Worm (Caenorhabditis elegans) whole organism, L4 larva: Measurements from ENCODE around the gene C33A11.2.

ENCODE experiments used
- D1046.2 ChIP-seq: fragments of 200-800 bp; sonication (Bioruptor generic); IDR thresholded peaks from 2 replicates; pipeline ENCODE4 v1.3.6; 2022; ENCODE audit warnings: missing genetic modification characterization, missing compliant biosample characterization
- F10B5.3 ChIP-seq: sonication (generic microtip); optimal IDR thresholded peaks from 2 replicates; lab custom pipeline; 2016; ENCODE audit warnings: mild to moderate bottlenecking, missing genetic modification characterization, missing compliant biosample characterization
- F26F4.8 ChIP-seq: fragments of 200-800 bp; sonication (Bioruptor generic); conservative IDR thresholded peaks from 2 replicates; pipeline ENCODE4 v1.3.6; 2022; ENCODE audit warnings: missing genetic modification characterization, missing compliant biosample characterization
- F37D6.2 ChIP-seq: sonication (generic microtip); optimal IDR thresholded peaks from 2 replicates; lab custom pipeline; 2016; ENCODE audit warnings: mild to moderate bottlenecking, missing genetic modification characterization, missing compliant biosample characterization
- R02D3.7 ChIP-seq: fragments of 150-350 bp; sonication (generic microtip); optimal IDR thresholded peaks from 3 replicates; lab custom pipeline; 2014; ENCODE audit warnings: missing biosample characterization, missing genetic modification characterization
- T26A8.4 ChIP-seq: fragments of 200-800 bp; sonication (Bioruptor generic); IDR thresholded peaks from 2 replicates; pipeline ENCODE4 v1.3.6; 2022; ENCODE audit warnings: missing genetic modification characterization, missing compliant biosample characterization
- Y105C5A.15 ChIP-seq: fragments of 200-800 bp; sonication (Bioruptor generic); IDR thresholded peaks from 2 replicates; pipeline ENCODE4 v1.3.6; 2022; ENCODE audit warnings: missing genetic modification characterization, missing compliant biosample characterization
- Y48G9A.11 ChIP-seq: fragments of 200-800 bp; sonication (Bioruptor generic); IDR thresholded peaks from 2 replicates; pipeline ENCODE4 v1.3.6; 2022; ENCODE audit warnings: missing genetic modification reagents, missing genetic modification characterization, missing compliant biosample characterization
- ZK337.2 ChIP-seq: fragments of 200-800 bp; sonication (Bioruptor generic); IDR thresholded peaks from 2 replicates; pipeline ENCODE4 v1.3.6; 2022; ENCODE audit warnings: missing genetic modification reagents, missing genetic modification characterization, missing compliant biosample characterization
- ZK546.5 ChIP-seq, 2 experiments: sonication (generic microtip); optimal IDR thresholded peaks; 2 replicates each; lab custom pipeline; 2017; ENCODE audit warnings: missing biosample characterization in 2 of 2, missing genetic modification characterization in 2 of 2
- arid-1 ChIP-seq: fragments of 200-800 bp; sonication (Bioruptor generic); conservative IDR thresholded peaks from 2 replicates; pipeline ENCODE4 v1.3.6; 2022; ENCODE audit warnings: missing genetic modification reagents, missing genetic modification characterization, missing compliant biosample characterization
- attf-4 ChIP-seq: sonication (generic microtip); optimal IDR thresholded peaks from 3 replicates; lab custom pipeline; 2017; ENCODE audit warnings: missing biosample characterization, missing genetic modification characterization
- ceh-20 ChIP-seq: fragments of 200-800 bp; sonication (Bioruptor generic); IDR thresholded peaks from 2 replicates; pipeline ENCODE4 v1.3.6; 2022; ENCODE audit warnings: missing genetic modification reagents, missing genetic modification characterization, missing compliant biosample characterization
- ceh-28 ChIP-seq: fragments of 150-350 bp; optimal IDR thresholded peaks from 2 replicates; lab custom pipeline; 2014; ENCODE audit warnings: missing biosample characterization, missing genetic modification reagents, missing genetic modification characterization
- ceh-62 ChIP-seq: sonication (generic microtip); optimal IDR thresholded peaks from 2 replicates; lab custom pipeline; 2017; ENCODE audit warnings: missing biosample characterization, missing genetic modification characterization
- ceh-82 ChIP-seq: sonication (generic microtip); optimal IDR thresholded peaks from 2 replicates; lab custom pipeline; 2017; ENCODE audit warnings: missing biosample characterization, missing genetic modification characterization
- cey-2 ChIP-seq: sonication (generic microtip); optimal IDR thresholded peaks from 3 replicates; lab custom pipeline; 2017; ENCODE audit warnings: missing genetic modification characterization, mild to moderate bottlenecking, missing compliant biosample characterization, antibody characterized with exemption, borderline replicate concordance; ENCODE audit not compliant: insufficient read depth
- daf-12 ChIP-seq: fragments of 150-350 bp; optimal IDR thresholded peaks from 2 replicates; lab custom pipeline; 2014; ENCODE audit warnings: missing biosample characterization, missing genetic modification reagents, missing genetic modification characterization
- daf-8 ChIP-seq: fragments of 200-800 bp; sonication (Bioruptor generic); IDR thresholded peaks from 2 replicates; pipeline ENCODE4 v1.3.6; 2022; ENCODE audit warnings: missing genetic modification characterization, missing compliant biosample characterization
- dmd-6 ChIP-seq: fragments of 200-800 bp; sonication (Bioruptor generic); IDR thresholded peaks from 2 replicates; pipeline ENCODE4 v1.3.6; 2022; ENCODE audit warnings: missing genetic modification reagents, missing genetic modification characterization, missing compliant biosample characterization
- dmd-8 ChIP-seq: fragments of 200-800 bp; sonication (Bioruptor generic); IDR thresholded peaks from 2 replicates; pipeline ENCODE4 v1.3.6; 2022; ENCODE audit warnings: missing genetic modification characterization, missing compliant biosample characterization
- dmd-9 ChIP-seq: fragments of 200-800 bp; sonication (Bioruptor generic); IDR thresholded peaks from 2 replicates; pipeline ENCODE4 v1.3.6; 2022; ENCODE audit warnings: missing genetic modification reagents, missing genetic modification characterization, missing compliant biosample characterization
- dpl-1 ChIP-seq: fragments of 150-350 bp; optimal IDR thresholded peaks from 2 replicates; lab custom pipeline; 2014; ENCODE audit warnings: missing biosample characterization, missing genetic modification reagents, missing genetic modification characterization
- fkh-10 ChIP-seq: fragments of 150-350 bp; optimal IDR thresholded peaks from 2 replicates; lab custom pipeline; 2014; ENCODE audit warnings: missing biosample characterization, missing genetic modification reagents, missing genetic modification characterization
- fos-1 ChIP-seq: fragments of 150-350 bp; optimal IDR thresholded peaks from 2 replicates; lab custom pipeline; 2014; ENCODE audit warnings: missing biosample characterization, missing genetic modification characterization
- gei-8 ChIP-seq: fragments of 200-800 bp; sonication (Bioruptor generic); optimal IDR thresholded peaks from 2 replicates; lab custom pipeline; 2018; ENCODE audit warnings: mild to moderate bottlenecking, missing genetic modification characterization, missing compliant biosample characterization
- hif-1 ChIP-seq, 2 experiments: sonication (generic microtip); optimal IDR thresholded peaks; 2 replicates each; lab custom pipeline; 2016 to 2017; ENCODE audit warnings: missing compliant biosample characterization in 2 of 2, missing genetic modification characterization in 2 of 2, missing genetic modification reagents in 2 of 2, missing genotype in 2 of 2, mild to moderate bottlenecking in 1 of 2
- hlh-11 ChIP-seq: fragments of 200-800 bp; sonication (Bioruptor generic); optimal IDR thresholded peaks from 2 replicates; lab custom pipeline; 2018; ENCODE audit warnings: mild to moderate bottlenecking, missing genetic modification characterization, missing compliant biosample characterization
- jun-1 ChIP-seq: fragments of 150-350 bp; optimal IDR thresholded peaks from 2 replicates; lab custom pipeline; 2014; ENCODE audit warnings: missing biosample characterization, missing genetic modification reagents, missing genetic modification characterization
- lin-15B ChIP-seq: fragments of 150-350 bp; sonication (generic microtip); optimal IDR thresholded peaks from 3 replicates; lab custom pipeline; 2014; ENCODE audit warnings: missing biosample characterization, missing genetic modification characterization
- lin-29 ChIP-seq: fragments of 200-800 bp; sonication (Bioruptor generic); IDR thresholded peaks from 2 replicates; pipeline ENCODE4 v1.3.6; 2022; ENCODE audit warnings: missing genetic modification reagents, missing genetic modification characterization, missing compliant biosample characterization
- madf-9 ChIP-seq: fragments of 200-800 bp; sonication (Bioruptor generic); conservative IDR thresholded peaks from 2 replicates; pipeline ENCODE4 v1.3.6; 2022; ENCODE audit warnings: missing genetic modification reagents, missing genetic modification characterization, missing compliant biosample characterization
- mdl-1 ChIP-seq, 2 experiments: fragments of 150-350 bp in 1 of 2; sonication (generic microtip) in 1 of 2; optimal IDR thresholded peaks; 2 replicates each; lab custom pipeline; 2014 to 2017; ENCODE audit warnings: missing biosample characterization in 2 of 2, missing genetic modification characterization in 2 of 2
- mdt-29 ChIP-seq: fragments of 200-800 bp; sonication (Bioruptor generic); IDR thresholded peaks from 2 replicates; pipeline ENCODE4 v1.3.6; 2022; ENCODE audit warnings: missing genetic modification reagents, missing genetic modification characterization, missing compliant biosample characterization
- mep-1 ChIP-seq: fragments of 150-350 bp; sonication (generic microtip); optimal IDR thresholded peaks from 3 replicates; lab custom pipeline; 2014; ENCODE audit warnings: missing biosample characterization, missing genetic modification characterization
- mxl-3 ChIP-seq: fragments of 200-800 bp; sonication (Bioruptor generic); optimal IDR thresholded peaks from 2 replicates; lab custom pipeline; 2018; ENCODE audit warnings: mild to moderate bottlenecking, missing genetic modification characterization, missing compliant biosample characterization
- nhr-11 ChIP-seq: fragments of 150-350 bp; optimal IDR thresholded peaks from 2 replicates; lab custom pipeline; 2014; ENCODE audit warnings: missing biosample characterization, missing genetic modification characterization
- nhr-41 ChIP-seq: fragments of 200-800 bp; sonication (Bioruptor generic); IDR thresholded peaks from 2 replicates; pipeline ENCODE4 v1.3.6; 2022; ENCODE audit warnings: missing genetic modification reagents, missing genetic modification characterization, missing compliant biosample characterization
- nhr-6 ChIP-seq: fragments of 150-350 bp; optimal IDR thresholded peaks from 2 replicates; lab custom pipeline; 2014; ENCODE audit warnings: missing biosample characterization, missing genetic modification characterization
- nhr-77 ChIP-seq: fragments of 150-350 bp; optimal IDR thresholded peaks from 2 replicates; lab custom pipeline; 2014; ENCODE audit warnings: missing biosample characterization, missing genetic modification characterization
- pha-4 ChIP-seq, 2 experiments: fragments of 150-350 bp in 1 of 2; fragments of 200-800 bp in 1 of 2; sonication (Bioruptor generic) in 1 of 2; IDR thresholded peaks in 1 of 2; optimal IDR thresholded peaks in 1 of 2; 2 replicates each; pipeline versions ENCODE4 v1.3.6 to Lab custom; 2014 to 2022; ENCODE audit warnings: missing genetic modification characterization in 2 of 2, missing genetic modification reagents in 2 of 2, missing biosample characterization in 1 of 2, missing compliant biosample characterization in 1 of 2
- php-3 ChIP-seq: fragments of 200-800 bp; sonication (Bioruptor generic); IDR thresholded peaks from 2 replicates; pipeline ENCODE4 v1.3.6; 2022; ENCODE audit warnings: missing genetic modification reagents, missing genetic modification characterization, missing compliant biosample characterization
- saeg-2 ChIP-seq: fragments of 200-800 bp; sonication (Bioruptor generic); IDR thresholded peaks from 2 replicates; pipeline ENCODE4 v1.3.6; 2022; ENCODE audit warnings: missing genetic modification reagents, missing genetic modification characterization, missing compliant biosample characterization
- snpc-1.2 ChIP-seq: fragments of 200-800 bp; sonication (Bioruptor generic); IDR thresholded peaks from 2 replicates; pipeline ENCODE4 v1.3.6; 2022; ENCODE audit warnings: missing genetic modification reagents, missing genetic modification characterization, missing compliant biosample characterization
- snpc-4 ChIP-seq: fragments of 150-350 bp; optimal IDR thresholded peaks from 2 replicates; lab custom pipeline; 2014; ENCODE audit warnings: missing biosample characterization, missing genetic modification characterization
- spr-3 ChIP-seq: fragments of 200-800 bp; sonication (Bioruptor generic); optimal IDR thresholded peaks from 2 replicates; lab custom pipeline; 2018; ENCODE audit warnings: mild to moderate bottlenecking, missing genetic modification characterization, missing compliant biosample characterization
- tag-97 ChIP-seq: fragments of 200-800 bp; sonication (Bioruptor generic); IDR thresholded peaks from 2 replicates; pipeline ENCODE4 v1.3.6; 2022; ENCODE audit warnings: missing genetic modification characterization, missing compliant biosample characterization
- unc-130 ChIP-seq: sonication (generic microtip); optimal IDR thresholded peaks from 2 replicates; lab custom pipeline; 2016; ENCODE audit warnings: missing genetic modification reagents, missing genetic modification characterization, missing compliant biosample characterization
- zfp-2 ChIP-seq: sonication (generic microtip); optimal IDR thresholded peaks from 2 replicates; lab custom pipeline; 2016; ENCODE audit warnings: mild to moderate bottlenecking, missing genetic modification characterization, missing compliant biosample characterization
- zfp-3 ChIP-seq: fragments of 200-800 bp; sonication (Bioruptor generic); conservative IDR thresholded peaks from 2 replicates; pipeline ENCODE4 v1.3.6; 2022; ENCODE audit warnings: missing genetic modification reagents, missing genetic modification characterization, missing compliant biosample characterization

The C33A11.2 gene

DNA sequence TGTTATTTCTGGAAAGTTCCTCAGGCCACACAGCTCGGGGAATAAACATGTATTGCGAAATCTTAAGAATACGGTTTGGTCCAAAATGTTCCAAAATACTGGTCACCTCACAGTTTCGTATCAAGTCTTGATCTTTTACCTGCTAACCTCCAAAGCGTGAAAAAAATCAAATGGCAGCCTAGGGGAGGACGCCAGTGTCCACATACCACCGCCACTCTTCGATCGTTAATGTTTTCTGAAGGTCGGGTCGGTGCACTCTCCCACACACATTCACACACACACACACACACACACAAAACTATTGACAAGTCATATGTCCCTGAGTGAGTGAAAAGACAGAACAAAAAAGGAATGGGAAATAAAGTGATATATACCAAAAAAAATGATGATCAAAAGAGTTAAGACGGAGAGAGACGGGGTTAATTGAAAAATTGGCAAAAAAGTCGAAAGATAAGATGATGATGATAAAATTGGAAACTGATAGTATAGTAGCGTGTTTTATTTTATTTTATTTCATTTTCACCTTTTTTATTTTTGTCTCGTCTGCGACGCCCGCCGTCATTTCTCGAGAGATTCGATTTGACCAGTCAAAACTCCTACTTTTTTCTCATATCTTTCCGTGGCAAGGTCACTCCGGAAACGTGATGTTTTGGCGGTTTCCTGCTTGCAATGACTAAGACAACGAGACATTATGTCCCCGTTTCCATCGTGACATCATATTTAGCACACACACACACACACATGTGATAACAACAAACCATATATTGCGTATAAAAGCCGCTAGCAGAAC, 25.8 kb upstream of the C33A11.2 start, which contains the start of gene Y15E3A.5 (continued):
- no peak for TF ChIP-seq ceh-20 (GFP tag; lab: Robert Waterston, UW)
- no peak for TF ChIP-seq pha-4 (GFP tag; IDR thresholded peaks at IDR 0.05; lab: Robert Waterston, UW)
- TF ChIP-seq pha-4 (tag; optimal IDR thresholded peaks at IDR 0.05; lab: Kevin White, UChicago): no peak
- no peak for TF ChIP-seq D1046.2
- TF ChIP-seq mxl-3 (GFP tag; lab: Kevin White, UChicago): no peak
- no peak for TF ChIP-seq php-3 (GFP tag; lab: Robert Waterston, UW)
- TF ChIP-seq lin-29 (GFP tag; lab: Robert Waterston, UW): no peak
- no peak for TF ChIP-seq lin-15B (tag; lab: Kevin White, UChicago)
- peak in 1 of 2 experiments; percentile 32 for TF ChIP-seq hif-1 (tag; optimal IDR thresholded peaks at IDR 0.05; lab: Kevin White, UChicago)
- no peak for TF ChIP-seq Y48G9A.11 (GFP tag; lab: Robert Waterston, UW)
- TF ChIP-seq tag-97: no peak
- TF ChIP-seq F26F4.8 (GFP tag; lab: Robert Waterston, UW): no peak
- TF ChIP-seq fkh-10: no peak
- TF ChIP-seq daf-8 (GFP tag; lab: Robert Waterston, UW): no peak
- TF ChIP-seq snpc-4: no peak
- TF ChIP-seq F37D6.2 (tag; lab: Kevin White, UChicago): no peak
- peak; percentile 62 for TF ChIP-seq nhr-77 (tag; lab: Kevin White, UChicago)
- no peak for TF ChIP-seq arid-1 (GFP tag; lab: Robert Waterston, UW)
- TF ChIP-seq attf-4 (tag; lab: Kevin White, UChicago): no peak
- no peak; the same call in 1 of the 2 replicates for TF ChIP-seq nhr-41 (GFP tag; lab: Robert Waterston, UW)
- no peak for TF ChIP-seq mdt-29 (GFP tag; lab: Robert Waterston, UW)
- TF ChIP-seq nhr-11: peak; percentile 37
- no peak for TF ChIP-seq ZK337.2 (GFP tag; lab: Robert Waterston, UW)
- TF ChIP-seq mep-1: peak; percentile 81
- TF ChIP-seq gei-8: no peak
- no peak for TF ChIP-seq dmd-8 (GFP tag; lab: Robert Waterston, UW)
- no peak for TF ChIP-seq fos-1 (tag; lab: Kevin White, UChicago)
- no peak for TF ChIP-seq T26A8.4 (GFP tag; lab: Robert Waterston, UW)
- no peak for TF ChIP-seq Y105C5A.15 (GFP tag; lab: Robert Waterston, UW)
- no peak for TF ChIP-seq ceh-82
- TF ChIP-seq dmd-6 (GFP tag; lab: Robert Waterston, UW): peak; percentile 59
- TF ChIP-seq madf-9 (GFP tag; lab: Robert Waterston, UW): no peak
- no peak for TF ChIP-seq F10B5.3 (tag; lab: Kevin White, UChicago)
- no peak for TF ChIP-seq zfp-2
- no peak for TF ChIP-seq jun-1
- TF ChIP-seq spr-3: no peak
- TF ChIP-seq zfp-3 (GFP tag; lab: Robert Waterston, UW): no peak
- TF ChIP-seq R02D3.7 (tag; lab: Kevin White, UChicago): no peak
- no peak for TF ChIP-seq dmd-9 (GFP tag; lab: Robert Waterston, UW)
- peak; percentile 92 for TF ChIP-seq nhr-6
- TF ChIP-seq hlh-11 (tag; lab: Kevin White, UChicago): peak; percentile 53
- TF ChIP-seq ceh-28: no peak
- no peak for TF ChIP-seq ZK546.5 (tag; optimal IDR thresholded peaks at IDR 0.05; lab: Kevin White, UChicago)
- TF ChIP-seq dpl-1: no peak
- TF ChIP-seq cey-2 (tag; lab: Kevin White, UChicago): no peak
- no peak for TF ChIP-seq ceh-62 (tag; lab: Kevin White, UChicago)
- TF ChIP-seq unc-130 (GFP tag; lab: Kevin White, UChicago): no peak
- TF ChIP-seq daf-12 (tag; lab: Kevin White, UChicago): no peak
- TF ChIP-seq snpc-1.2 (GFP tag; lab: Robert Waterston, UW): no peak
- TF ChIP-seq mdl-1 (tag; optimal IDR thresholded peaks at IDR 0.05; lab: Kevin White, UChicago): peak in 1 of 2 experiments; percentile 38
- TF ChIP-seq saeg-2 (GFP tag; lab: Robert Waterston, UW): no peak
